Fruit fly (Drosophila melanogaster) whole organism, pupa: ENCODE results near the gene CG11656.

ENCODE experiments used
- CG10348 ChIP-seq: fragments of 200-800 bp; sonication (Bioruptor generic); IDR thresholded peaks from 2 replicates; pipeline ENCODE4 v1.3.6; 2022; ENCODE audit warnings: missing biosample characterization, missing genetic modification characterization
- CG12605 ChIP-seq: fragments of 200-800 bp; sonication (Bioruptor generic); IDR thresholded peaks from 2 replicates; pipeline ENCODE4 v1.3.6; 2022; ENCODE audit warnings: missing biosample characterization, missing genetic modification characterization
- CG13204 ChIP-seq: fragments of 200-800 bp; sonication (Bioruptor generic); optimal IDR thresholded peaks from 2 replicates; lab custom pipeline; 2018; ENCODE audit warnings: missing biosample characterization, mild to moderate bottlenecking, missing genetic modification characterization, moderate library complexity
- CG8159 ChIP-seq: fragments of 200-800 bp; sonication (Bioruptor generic); optimal IDR thresholded peaks from 3 replicates; lab custom pipeline; 2018; ENCODE audit warnings: missing biosample characterization, mild to moderate bottlenecking, missing genetic modification characterization, moderate library complexity
- EcR ChIP-seq: fragments of 200-800 bp; sonication (Bioruptor generic); optimal IDR thresholded peaks from 3 replicates; lab custom pipeline; 2019; ENCODE audit warnings: missing biosample characterization, missing genetic modification characterization, mild to moderate bottlenecking, moderate library complexity, missing genetic modification reagents
- Pif1A ChIP-seq: fragments of 200-800 bp; sonication (Bioruptor generic); optimal IDR thresholded peaks from 3 replicates; lab custom pipeline; 2016; ENCODE audit warnings: missing biosample characterization, missing genetic modification characterization
- fd96Ca ChIP-seq: fragments of 200-800 bp; sonication (Bioruptor generic); IDR thresholded peaks from 3 replicates; pipeline ENCODE4 v1.3.6; 2022; ENCODE audit warnings: missing biosample characterization, missing genetic modification characterization

The CG11656 gene

DNA sequence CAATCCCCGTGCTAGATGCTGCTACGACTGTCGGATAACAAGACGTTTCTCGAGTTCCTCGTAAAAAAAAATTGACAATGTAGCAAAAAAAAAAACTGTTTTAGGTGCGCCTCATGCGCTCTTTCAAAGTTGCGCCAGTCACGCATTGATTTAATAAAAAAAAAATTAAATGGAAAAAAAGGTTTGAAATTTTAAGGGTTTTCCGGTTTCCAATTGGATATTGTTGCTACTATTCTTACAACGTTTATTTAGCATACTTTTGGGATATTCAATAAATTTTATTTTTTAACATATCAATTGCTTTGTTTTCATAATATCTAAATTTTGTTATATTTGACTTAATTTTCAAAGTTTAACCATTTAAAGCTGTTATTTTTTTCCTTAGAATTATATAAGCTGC lies 46.9 kb downstream of the CG11656 start:
- TF ChIP-seq CG10348 (GFP tag; lab: Robert Waterston, UW) = no peak
- TF ChIP-seq CG12605 (GFP tag; lab: Robert Waterston, UW) = no peak
- TF ChIP-seq Pif1A = no peak
- TF ChIP-seq EcR (GFP tag; lab: Kevin White, UChicago) = no peak

DNA sequence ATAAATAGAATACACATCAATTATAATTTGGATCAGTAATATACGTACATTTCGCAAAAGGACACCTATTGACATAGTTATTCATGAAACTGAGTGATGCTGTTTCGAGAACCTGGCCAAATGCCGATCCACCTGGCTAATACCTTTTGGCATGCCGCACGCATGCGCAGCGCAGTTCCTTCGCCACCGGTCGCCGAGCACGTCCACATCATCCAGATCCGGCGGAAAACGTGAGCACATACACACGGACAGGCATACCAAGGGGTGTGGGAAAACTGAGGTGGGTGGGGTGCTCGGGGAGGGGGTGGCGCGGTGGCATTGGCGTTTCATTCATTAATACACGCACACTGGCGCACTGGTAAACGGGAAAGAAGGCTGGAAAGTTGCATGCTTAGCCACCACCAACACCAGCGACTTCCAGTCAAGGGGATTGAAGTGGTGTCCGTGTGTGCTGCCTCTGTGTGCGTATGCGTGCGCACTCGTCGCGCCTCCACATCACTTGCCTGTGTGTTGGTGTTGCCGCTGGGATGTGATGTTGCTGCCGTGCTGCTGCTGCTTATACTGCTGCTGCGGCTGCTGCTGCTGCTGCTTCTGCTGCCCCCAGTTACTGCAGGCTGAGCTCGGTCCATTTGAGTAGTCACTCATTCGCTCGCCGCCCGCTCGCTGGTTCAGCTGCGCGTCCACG lies 47.6 kb downstream of the CG11656 start, which contains the start of gene sim:
Gene sim (plus strand): TSS at position 635 of the 685 bp plus-strand sequence.
- TF ChIP-seq CG8159 (tag; lab: Kevin White, UChicago) = no peak
- TF ChIP-seq CG13204 (GFP tag; lab: Kevin White, UChicago) = peak; percentile 47
- 0 out of 3 replicates have a peak, but pooled peaks have one; percentile 35 for TF ChIP-seq fd96Ca (GFP tag; lab: Robert Waterston, UW)
